Fruit fly (Drosophila melanogaster): ENCODE results near the gene Cnx14D.

Gene Cnx14D

DNA sequence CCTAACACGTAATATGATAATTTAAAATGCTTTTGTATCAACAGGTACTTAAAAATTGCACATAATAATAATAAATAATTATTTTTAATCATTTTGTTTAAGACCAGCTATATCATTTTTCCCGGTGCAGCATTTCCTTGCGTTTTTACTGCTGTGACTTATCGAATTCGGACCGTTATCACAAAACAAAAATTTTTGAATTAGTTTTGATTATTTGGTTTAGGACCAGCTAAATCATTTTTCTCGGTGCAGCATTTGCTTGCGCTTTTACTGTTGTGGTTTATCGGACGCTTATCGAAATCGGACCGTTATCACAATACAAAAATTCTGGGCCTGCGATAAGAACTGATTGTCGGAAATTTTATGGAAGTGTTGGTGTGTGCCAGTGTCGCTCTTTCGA lies 27.4 kb upstream of the Cnx14D start (continued):
- TF ChIP-seq esg (GFP tag; conservative IDR thresholded peaks at IDR 0.05), result peak; percentile 73
- TF ChIP-seq CG33557 (GFP tag; optimal IDR thresholded peaks at IDR 0.05), result no peak
- no peak for TF ChIP-seq Ets97D (GFP tag; optimal IDR thresholded peaks at IDR 0.05)
- peak; percentile 80 for TF ChIP-seq nau (GFP tag; optimal IDR thresholded peaks at IDR 0.05)
- peak; percentile 69 for TF ChIP-seq CG14710 (tag; optimal IDR thresholded peaks at IDR 0.05)
- no peak for TF ChIP-seq Neu2 (GFP tag; optimal IDR thresholded peaks at IDR 0.05; ENCODE audit: borderline replicate concordance)
- TF ChIP-seq CG18764 (GFP tag; optimal IDR thresholded peaks at IDR 0.05), result peak; percentile 65
- peak; percentile 74 for TF ChIP-seq CG8388 (GFP tag; optimal IDR thresholded peaks at IDR 0.05)
- TF ChIP-seq CG3995 (GFP tag; optimal IDR thresholded peaks at IDR 0.05), result no peak
- no peak for TF ChIP-seq CG2129 (GFP tag; IDR thresholded peaks at IDR 0.05; ENCODE audit: partially characterized antibody)
- no peak for TF ChIP-seq Bdp1 (GFP tag; optimal IDR thresholded peaks at IDR 0.05)
- no peak for TF ChIP-seq ERR (GFP tag; optimal IDR thresholded peaks at IDR 0.05)
- TF ChIP-seq cato (GFP tag; optimal IDR thresholded peaks at IDR 0.05; ENCODE audit: borderline replicate concordance), result peak; percentile 42
- peak; percentile 76 for TF ChIP-seq tin (GFP tag; optimal IDR thresholded peaks at IDR 0.05)
- no peak for TF ChIP-seq hb (GFP tag; IDR thresholded peaks at IDR 0.05; ENCODE audit: partially characterized antibody)
- peak; percentile 60 for TF ChIP-seq CG3407 (GFP tag; optimal IDR thresholded peaks at IDR 0.05)
- peak; percentile 40 for TF ChIP-seq HLH54F (GFP tag; optimal IDR thresholded peaks at IDR 0.05)
- peak; percentile 81 for TF ChIP-seq D19A (tag; optimal IDR thresholded peaks at IDR 0.05)
- TF ChIP-seq Atf3 (GFP tag; optimal IDR thresholded peaks at IDR 0.05), result peak; percentile 8
- peak; percentile 53 for TF ChIP-seq CG16815 (GFP tag; optimal IDR thresholded peaks at IDR 0.05)
- peak; percentile 80; the same call in 1 of the 2 replicates for TF ChIP-seq CG32532 (GFP tag; IDR thresholded peaks at IDR 0.05)
- peak; percentile 19 for TF ChIP-seq Sry-δ (GFP tag; optimal IDR thresholded peaks at IDR 0.05)
- TF ChIP-seq odd (GFP tag; optimal IDR thresholded peaks at IDR 0.05), result peak; percentile 76
- peak; percentile 84 for TF ChIP-seq Oli (tag; optimal IDR thresholded peaks at IDR 0.05)
- peak; percentile 78 for TF ChIP-seq mirr (GFP tag; optimal IDR thresholded peaks at IDR 0.05)
- TF ChIP-seq CG1233 (GFP tag; optimal IDR thresholded peaks at IDR 0.05), result peak; percentile 73
- TF ChIP-seq pnt (GFP tag; optimal IDR thresholded peaks at IDR 0.05), result peak; percentile 47
- TF ChIP-seq Lhr (GFP tag; optimal IDR thresholded peaks at IDR 0.05), result peak; percentile 42
- peak; percentile 60 for TF ChIP-seq jing (GFP tag; optimal IDR thresholded peaks at IDR 0.05)
- peak; percentile 39 for TF ChIP-seq CG13624 (GFP tag; optimal IDR thresholded peaks at IDR 0.05)
- 0 out of 2 replicates have a peak, but pooled peaks have one; percentile 7 for TF ChIP-seq CG43689 (GFP tag; IDR thresholded peaks at IDR 0.05)
- peak; percentile 68 for TF ChIP-seq CrebB (tag; optimal IDR thresholded peaks at IDR 0.05)
- TF ChIP-seq CG7839 (tag; optimal IDR thresholded peaks at IDR 0.05), result peak; percentile 89
- no peak for TF ChIP-seq emc (GFP tag; optimal IDR thresholded peaks at IDR 0.05)
- no peak for TF ChIP-seq fd102C (GFP tag; optimal IDR thresholded peaks at IDR 0.05)
- TF ChIP-seq C15 (GFP tag; IDR thresholded peaks at IDR 0.05), result 0 out of 3 replicates have a peak, but pooled peaks have one; percentile 27
- no peak for TF ChIP-seq CG4730 (GFP tag; IDR thresholded peaks at IDR 0.05)
- peak; percentile 84 for TF ChIP-seq CG17829 (tag; optimal IDR thresholded peaks at IDR 0.05)
- TF ChIP-seq CG15011 (GFP tag; optimal IDR thresholded peaks at IDR 0.05), result peak; percentile 60
- TF ChIP-seq Sin3A (optimal IDR thresholded peaks at IDR 0.05), result peak; percentile 2
- peak; percentile 70; the same call in 1 of the 2 replicates for TF ChIP-seq HLH3B (GFP tag; IDR thresholded peaks at IDR 0.05)
- peak; percentile 26 for TF ChIP-seq Bteb2 (GFP tag; optimal IDR thresholded peaks at IDR 0.05)
- TF ChIP-seq CG10431 (GFP tag; optimal IDR thresholded peaks at IDR 0.05), result peak; percentile 17
- peak; percentile 25 for TF ChIP-seq CG1647 (GFP tag; optimal IDR thresholded peaks at IDR 0.05)
- no peak for TF ChIP-seq CG6175 (GFP tag; IDR thresholded peaks at IDR 0.05)
- no peak for TF ChIP-seq stwl (tag; optimal IDR thresholded peaks at IDR 0.05)
- TF ChIP-seq CG15601 (tag; optimal IDR thresholded peaks at IDR 0.05), result peak; percentile 55
- peak; percentile 23 for TF ChIP-seq CG8089 (GFP tag; optimal IDR thresholded peaks at IDR 0.05)
- no peak for TF ChIP-seq CG3726 (GFP tag; IDR thresholded peaks at IDR 0.05)
- TF ChIP-seq ssp (GFP tag; IDR thresholded peaks at IDR 0.05), result peak; percentile 19; the same call in 1 of the 2 replicates
- TF ChIP-seq vvl (GFP tag; IDR thresholded peaks at IDR 0.05), result peak; percentile 89
